Worm (Caenorhabditis elegans): ENCODE measurements around the gene C38C3.4.

The C38C3.4 gene

DNA sequence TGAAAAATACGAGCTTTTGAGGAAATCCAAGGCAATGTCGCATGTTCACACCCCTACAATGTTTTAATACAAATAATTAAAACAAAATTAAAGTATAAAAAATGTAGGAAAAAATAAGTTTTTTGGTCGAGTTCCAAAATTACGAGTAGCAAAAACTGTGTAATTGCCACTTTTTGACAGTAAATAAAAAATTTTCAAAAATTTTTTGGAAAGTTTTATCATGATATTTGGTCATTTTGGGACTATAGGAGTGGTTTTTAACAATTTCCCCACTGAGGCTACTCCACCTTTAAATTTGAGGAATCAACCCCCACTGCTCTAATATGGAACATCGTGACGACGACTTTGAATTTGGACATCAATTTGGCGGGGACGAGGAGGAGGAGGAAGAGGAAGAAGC, 14.4 kb upstream of the C38C3.4 start, which contains the start of gene gid-8:
gid-8 (plus strand) TSS at position 301 of the 400 bp plus-strand sequence.
- TF ChIP-seq attf-6 (GFP tag; IDR thresholded peaks at IDR 0.05) (no peak), hmg-20 (GFP tag; IDR thresholded peaks at IDR 0.05) (no peak), zfh-2 (GFP tag; conservative IDR thresholded peaks at IDR 0.05) (no peak), B0261.1 (tag; optimal IDR thresholded peaks at IDR 0.05) (no peak), ztf-6 (GFP tag; IDR thresholded peaks at IDR 0.05) (no peak)

DNA sequence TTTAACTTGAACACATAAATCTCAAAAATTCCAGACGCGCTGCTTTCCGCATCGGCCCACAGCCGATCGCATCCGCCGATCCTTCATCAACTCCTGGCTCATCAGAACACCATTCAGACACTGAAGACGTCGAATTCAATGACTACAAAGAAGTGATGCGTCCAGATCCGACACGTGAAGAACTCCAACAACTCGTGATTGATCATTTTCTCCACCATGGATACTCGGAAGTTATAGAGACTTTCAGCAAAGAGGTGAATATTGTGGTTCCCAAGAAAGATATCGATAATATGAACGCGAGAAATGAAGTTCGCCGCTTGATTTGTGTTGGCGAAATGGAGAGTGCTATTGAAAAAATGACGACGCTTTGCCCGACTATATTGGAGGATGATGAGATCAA, 12.9 kb upstream of the C38C3.4 start:
- TF ChIP-seq pha-4 (tag; optimal IDR thresholded peaks at IDR 0.05), result no peak
- no peak for TF ChIP-seq F10E7.11 (tag; optimal IDR thresholded peaks at IDR 0.05)
- TF ChIP-seq F22D6.2 (tag; optimal IDR thresholded peaks at IDR 0.05), result no peak
- TF ChIP-seq nhr-179 (tag; optimal IDR thresholded peaks at IDR 0.05), result no peak
- no peak for TF ChIP-seq atf-7 (tag; optimal IDR thresholded peaks at IDR 0.05)
- no peak for TF ChIP-seq ztf-3 (GFP tag; optimal IDR thresholded peaks at IDR 0.05)

DNA sequence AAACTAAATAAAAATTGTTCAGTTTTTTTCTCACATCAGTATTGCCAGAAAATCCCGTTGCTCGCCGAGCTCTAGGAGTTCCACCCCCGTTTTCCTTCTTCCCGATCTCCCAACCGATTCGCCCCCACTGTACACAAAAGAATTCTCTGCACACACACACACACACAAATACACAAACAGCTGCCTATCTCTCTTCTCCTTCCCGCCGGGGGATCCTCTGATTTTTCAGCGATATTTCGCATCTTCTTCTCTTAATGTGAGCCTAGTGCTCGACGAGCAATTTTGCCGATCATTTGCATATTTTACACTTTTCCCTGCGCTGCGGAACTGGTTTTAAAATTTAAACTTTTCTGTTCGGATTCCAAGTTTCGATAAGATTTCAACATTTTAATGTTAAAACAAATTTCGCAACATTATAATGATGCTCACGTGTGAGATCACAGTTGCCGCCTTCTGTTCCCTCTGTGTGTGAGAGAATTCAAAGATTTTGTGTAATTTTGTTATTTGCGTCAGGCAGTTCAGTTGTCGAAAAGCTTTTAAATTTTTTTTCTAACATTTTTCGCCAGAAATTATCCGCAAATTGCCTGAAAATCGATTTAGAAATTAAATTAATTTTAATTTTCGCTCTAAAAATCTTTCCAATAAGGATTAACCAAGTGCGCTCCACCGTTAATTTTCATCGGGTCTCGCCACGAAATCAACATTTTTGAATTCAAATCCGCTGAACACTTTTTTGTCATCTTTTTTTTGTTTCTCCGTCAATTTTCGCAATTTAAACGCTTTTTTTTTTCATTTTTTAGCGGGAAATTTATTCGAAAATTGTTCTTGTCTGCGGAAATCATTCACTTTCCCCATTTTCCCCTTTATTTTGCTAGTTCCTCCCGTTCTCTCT, 10.5 kb upstream of the C38C3.4 start:
- TF ChIP-seq nhr-27 (tag; optimal IDR thresholded peaks at IDR 0.05), result no peak
- TF ChIP-seq nhr-80 (tag; optimal IDR thresholded peaks at IDR 0.05), result peak; percentile 13
- TF ChIP-seq lin-54 (GFP tag; optimal IDR thresholded peaks at IDR 0.05), result peak; percentile 92
- no peak for TF ChIP-seq somi-1 (GFP tag; optimal IDR thresholded peaks at IDR 0.05)
- TF ChIP-seq nhr-179 (tag; optimal IDR thresholded peaks at IDR 0.05), result no peak
- peak; percentile 95 for TF ChIP-seq F33H1.4 (GFP tag; IDR thresholded peaks at IDR 0.05)
- TF ChIP-seq nfya-2 (GFP tag; IDR thresholded peaks at IDR 0.05), result no peak
- peak; percentile 50 for TF ChIP-seq dox-1 (GFP tag; IDR thresholded peaks at IDR 0.05)
- TF ChIP-seq zfh-2 (GFP tag; conservative IDR thresholded peaks at IDR 0.05), result peak; percentile 38; the same call in 1 of the 2 replicates
- TF ChIP-seq him-1 (tag; optimal IDR thresholded peaks at IDR 0.05), result no peak
- no peak for TF ChIP-seq F55B11.4 (tag; optimal IDR thresholded peaks at IDR 0.05; ENCODE audit: borderline replicate concordance, insufficient read depth)
- no peak for TF ChIP-seq nhr-120 (GFP tag; IDR thresholded peaks at IDR 0.05)
- no peak for TF ChIP-seq ets-4 (GFP tag; optimal IDR thresholded peaks at IDR 0.05)
- no peak for TF ChIP-seq ztf-3 (GFP tag; optimal IDR thresholded peaks at IDR 0.05)
- TF ChIP-seq T26A5.8 (tag; optimal IDR thresholded peaks at IDR 0.05), result no peak
- TF ChIP-seq akir-1 (GFP tag; optimal IDR thresholded peaks at IDR 0.05), result no peak
- TF ChIP-seq lsl-1 (GFP tag; optimal IDR thresholded peaks at IDR 0.05), result peak; percentile 67
- TF ChIP-seq hmg-20 (GFP tag; IDR thresholded peaks at IDR 0.05), result no peak
- no peak for TF ChIP-seq gei-17 (GFP tag; optimal IDR thresholded peaks at IDR 0.05)
- TF ChIP-seq egl-18 (GFP tag; IDR thresholded peaks at IDR 0.05), result no peak
- TF ChIP-seq T07F8.4 (tag; optimal IDR thresholded peaks at IDR 0.05), result no peak
- no peak for TF ChIP-seq attf-3 (GFP tag; conservative IDR thresholded peaks at IDR 0.05)
- TF ChIP-seq unc-62 (GFP tag; optimal IDR thresholded peaks at IDR 0.05), result no peak
- TF ChIP-seq F57C9.4 (tag; optimal IDR thresholded peaks at IDR 0.05), result no peak
- peak; percentile 30 for TF ChIP-seq xnd-1 (tag; optimal IDR thresholded peaks at IDR 0.05)
- TF ChIP-seq ztf-22 (GFP tag; optimal IDR thresholded peaks at IDR 0.05), result no peak
- no peak for TF ChIP-seq ccch-3 (GFP tag; optimal IDR thresholded peaks at IDR 0.05)
- TF ChIP-seq sdz-38 (tag; optimal IDR thresholded peaks at IDR 0.05), result no peak
- no peak for TF ChIP-seq pha-4 (tag; optimal IDR thresholded peaks at IDR 0.05)
- no peak for TF ChIP-seq ama-1 (optimal IDR thresholded peaks at IDR 0.05)
- TF ChIP-seq ama-1 (GFP tag; optimal IDR thresholded peaks at IDR 0.05), result no peak
- no peak for TF ChIP-seq nfyb-1 (GFP tag; IDR thresholded peaks at IDR 0.05)
- TF ChIP-seq repo-1 (tag; optimal IDR thresholded peaks at IDR 0.05), result no peak
- TF ChIP-seq unc-130 (GFP tag; optimal IDR thresholded peaks at IDR 0.05), result no peak
- TF ChIP-seq chd-7 (tag; optimal IDR thresholded peaks at IDR 0.05), result no peak
- TF ChIP-seq Y56A3A.18 (GFP tag; IDR thresholded peaks at IDR 0.05), result no peak
- no peak for TF ChIP-seq Y95B8A.8 (GFP tag; IDR thresholded peaks at IDR 0.05)
- TF ChIP-seq atf-7 (tag; optimal IDR thresholded peaks at IDR 0.05), result no peak
- peak; percentile 75 for TF ChIP-seq madf-6 (GFP tag; IDR thresholded peaks at IDR 0.05)

All from whole organism, young adult.